Fruit fly (Drosophila melanogaster): Measurements from ENCODE around the gene Gas8.

- TF ChIP-seq Sin3A (optimal IDR thresholded peaks at IDR 0.05) = no peak
- no peak for TF ChIP-seq h (optimal IDR thresholded peaks at IDR 0.05)
- TF ChIP-seq Myc (optimal IDR thresholded peaks at IDR 0.05) = no peak
Measured at dm6 chrX:3451250-3451786, 53.3 kb downstream of the Gas8 start.
